Fruit fly (Drosophila melanogaster) whole organism, embryonic: Measurements from ENCODE around the gene CG14511.

ENCODE experiments used
- Antp ChIP-seq: fragments of 200-800 bp; sonication (Bioruptor generic); optimal IDR thresholded peaks from 3 replicates; lab custom pipeline; 2016; ENCODE audit warnings: missing biosample characterization, missing genetic modification characterization
- Atf-2 ChIP-seq: fragments of 200-800 bp; sonication (Bioruptor generic); optimal IDR thresholded peaks from 2 replicates; lab custom pipeline; 2016; ENCODE audit warnings: missing biosample characterization, missing genetic modification characterization
- Bdp1 ChIP-seq: fragments of 200-800 bp; sonication (Bioruptor generic); optimal IDR thresholded peaks from 3 replicates; lab custom pipeline; 2016; ENCODE audit warnings: missing biosample characterization, missing genetic modification characterization
- CG10565 ChIP-seq: fragments of 200-800 bp; sonication (Bioruptor generic); optimal IDR thresholded peaks from 3 replicates; lab custom pipeline; 2016; ENCODE audit warnings: missing biosample characterization, mild to moderate bottlenecking, missing genetic modification characterization
- CG10654 ChIP-seq: fragments of 200-800 bp; sonication (Bioruptor generic); optimal IDR thresholded peaks from 2 replicates; lab custom pipeline; 2016; ENCODE audit warnings: missing biosample characterization, missing genetic modification characterization
- CG11093 ChIP-seq: fragments of 200-800 bp; sonication (Bioruptor generic); IDR thresholded peaks from 3 replicates; pipeline ENCODE4 v1.3.6; 2022; ENCODE audit warnings: missing biosample characterization, missing genetic modification characterization
- CG11723 ChIP-seq: fragments of 200-800 bp; sonication (Bioruptor generic); optimal IDR thresholded peaks from 2 replicates; lab custom pipeline; 2017; ENCODE audit warnings: missing biosample characterization, mild to moderate bottlenecking, missing genetic modification characterization
- CG12071 ChIP-seq: fragments of 200-800 bp; sonication (Bioruptor generic); optimal IDR thresholded peaks from 3 replicates; lab custom pipeline; 2018; ENCODE audit warnings: missing biosample characterization, mild to moderate bottlenecking, missing genetic modification characterization
- CG12744 ChIP-seq: fragments of 200-800 bp; sonication (Bioruptor generic); optimal IDR thresholded peaks from 2 replicates; lab custom pipeline; 2016; ENCODE audit warnings: missing biosample characterization, missing genetic modification characterization
- CG13894 ChIP-seq: fragments of 200-800 bp; sonication (Bioruptor generic); optimal IDR thresholded peaks from 3 replicates; lab custom pipeline; 2018; ENCODE audit warnings: missing biosample characterization, mild to moderate bottlenecking, missing genetic modification characterization, moderate library complexity
- CG14667 ChIP-seq: fragments of 200-800 bp; sonication (Bioruptor generic); IDR thresholded peaks from 2 replicates; pipeline ENCODE4 v1.3.6; 2022; ENCODE audit warnings: missing biosample characterization, missing genetic modification characterization
- CG1603 ChIP-seq: fragments of 200-800 bp; sonication (Bioruptor generic); optimal IDR thresholded peaks from 2 replicates; lab custom pipeline; 2019; ENCODE audit warnings: missing biosample characterization, mild to moderate bottlenecking, missing genetic modification characterization, moderate library complexity
- CG16779 ChIP-seq: fragments of 200-800 bp; sonication (Bioruptor generic); IDR thresholded peaks from 2 replicates; pipeline ENCODE4 v1.3.6; 2022; ENCODE audit warnings: missing biosample characterization, missing genetic modification characterization
- CG18262 ChIP-seq: fragments of 200-800 bp; optimal IDR thresholded peaks from 3 replicates; lab custom pipeline; 2019; ENCODE audit warnings: missing biosample characterization, mild to moderate bottlenecking, missing genetic modification characterization, moderate library complexity
- CG4854 ChIP-seq: fragments of 200-800 bp; sonication (Bioruptor generic); optimal IDR thresholded peaks from 2 replicates; lab custom pipeline; 2016; ENCODE audit warnings: missing biosample characterization, missing genetic modification characterization, inconsistent platforms
- CG5180 ChIP-seq: fragments of 200-800 bp; sonication (Bioruptor generic); optimal IDR thresholded peaks from 3 replicates; lab custom pipeline; 2017; ENCODE audit warnings: missing biosample characterization, missing genetic modification characterization, mild to moderate bottlenecking, moderate library complexity, missing genetic modification reagents
- CG6683 ChIP-seq: fragments of 200-800 bp; sonication (Bioruptor generic); optimal IDR thresholded peaks from 2 replicates; lab custom pipeline; 2017; ENCODE audit warnings: missing biosample characterization, mild to moderate bottlenecking, missing genetic modification characterization, missing genetic modification reagents
- CG6689 ChIP-seq: fragments of 200-800 bp; sonication (Bioruptor generic); IDR thresholded peaks from 2 replicates; pipeline ENCODE4 v1.3.6; 2022; ENCODE audit warnings: missing biosample characterization, missing genetic modification characterization
- CG7963 ChIP-seq: fragments of 200-800 bp; sonication (Bioruptor generic); IDR thresholded peaks from 3 replicates; pipeline ENCODE4 v1.3.6; 2022; ENCODE audit warnings: missing biosample characterization, missing genetic modification characterization; ENCODE audit not compliant: partially characterized antibody
- CG8089 ChIP-seq: fragments of 200-800 bp; sonication (Bioruptor generic); optimal IDR thresholded peaks from 3 replicates; lab custom pipeline; 2016; ENCODE audit warnings: missing biosample characterization, missing genetic modification characterization
- CG8290 ChIP-seq, 3 experiments: fragments of 200-800 bp; sonication (Bioruptor generic); optimal IDR thresholded peaks; 2 replicates each; lab custom pipeline; 2016 to 2019; ENCODE audit warnings: missing biosample characterization in 3 of 3, missing genetic modification characterization in 3 of 3, mild to moderate bottlenecking in 2 of 3, moderate library complexity in 1 of 3
- CG8478 ChIP-seq: fragments of >200 bp; optimal IDR thresholded peaks from 2 replicates; lab custom pipeline; 2018
- Drgx ChIP-seq: fragments of 200-800 bp; sonication (Bioruptor generic); IDR thresholded peaks from 2 replicates; pipeline ENCODE4 v1.3.6; 2022; ENCODE audit warnings: missing biosample characterization, missing genetic modification characterization
- HLH3B ChIP-seq: fragments of 200-800 bp; sonication (Bioruptor generic); IDR thresholded peaks from 2 replicates; pipeline ENCODE4 v1.3.6; 2022; ENCODE audit warnings: missing biosample characterization, missing genetic modification characterization
- HmgZ ChIP-seq: fragments of 200-800 bp; sonication (Bioruptor generic); optimal IDR thresholded peaks from 2 replicates; lab custom pipeline; 2018; ENCODE audit warnings: missing biosample characterization, mild to moderate bottlenecking, missing genetic modification characterization
- Hmr ChIP-seq: fragments of 200-800 bp; sonication (Bioruptor generic); optimal IDR thresholded peaks from 3 replicates; lab custom pipeline; 2017; ENCODE audit warnings: mild to moderate bottlenecking, missing biosample characterization, missing genetic modification reagents, missing genetic modification characterization
- Jarid2 ChIP-seq: fragments of 200-800 bp; sonication (Bioruptor generic); optimal IDR thresholded peaks from 3 replicates; lab custom pipeline; 2017; ENCODE audit warnings: mild to moderate bottlenecking, missing biosample characterization, missing genetic modification reagents, missing genetic modification characterization
- Kr ChIP-seq: fragments of 200-800 bp; sonication (Bioruptor generic); optimal IDR thresholded peaks from 2 replicates; lab custom pipeline; 2017; ENCODE audit warnings: missing biosample characterization, mild to moderate bottlenecking, missing genetic modification characterization
- MTF-1 ChIP-seq: fragments of 200-800 bp; sonication (Bioruptor generic); optimal IDR thresholded peaks from 2 replicates; lab custom pipeline; 2018; ENCODE audit warnings: missing biosample characterization, mild to moderate bottlenecking, missing genetic modification characterization, borderline replicate concordance
- Myb ChIP-seq: fragments of 200-800 bp; sonication (Bioruptor generic); optimal IDR thresholded peaks from 2 replicates; lab custom pipeline; 2016; ENCODE audit warnings: missing biosample characterization, missing genetic modification characterization
- Neu2 ChIP-seq: fragments of 200-800 bp; sonication (Bioruptor generic); optimal IDR thresholded peaks from 3 replicates; lab custom pipeline; 2016; ENCODE audit warnings: missing biosample characterization, missing genetic modification characterization, borderline replicate concordance
- Ravus ChIP-seq: fragments of 200-800 bp; sonication (Bioruptor generic); IDR thresholded peaks from 2 replicates; pipeline ENCODE4 v1.3.6; 2022; ENCODE audit warnings: missing biosample characterization, missing genetic modification characterization
- Rfx ChIP-seq: fragments of 200-800 bp; sonication (Bioruptor generic); IDR thresholded peaks from 2 replicates; pipeline ENCODE4 v1.3.6; 2022; ENCODE audit warnings: missing biosample characterization, missing genetic modification characterization
- Rx ChIP-seq: fragments of 200-800 bp; sonication (Bioruptor generic); IDR thresholded peaks from 2 replicates; pipeline ENCODE4 v1.3.6; 2022; ENCODE audit warnings: missing biosample characterization, missing genetic modification characterization
- Sry-δ ChIP-seq: fragments of 200-800 bp; sonication (Bioruptor generic); optimal IDR thresholded peaks from 2 replicates; lab custom pipeline; 2016; ENCODE audit warnings: missing biosample characterization, missing genetic modification characterization
- TFAM ChIP-seq: fragments of 200-800 bp; sonication (Bioruptor generic); optimal IDR thresholded peaks from 2 replicates; lab custom pipeline; 2017; ENCODE audit warnings: missing biosample characterization, missing genetic modification characterization, inconsistent platforms
- abd-A ChIP-seq: fragments of 200-800 bp; sonication (Bioruptor generic); optimal IDR thresholded peaks from 3 replicates; lab custom pipeline; 2019; ENCODE audit warnings: missing biosample characterization, mild to moderate bottlenecking, missing genetic modification characterization, moderate library complexity
- br ChIP-seq: fragments of >200 bp; optimal IDR thresholded peaks from 2 replicates; lab custom pipeline; 2017
- chinmo ChIP-seq: fragments of 200-800 bp; sonication (Bioruptor generic); IDR thresholded peaks from 4 replicates; pipeline ENCODE4 v1.3.6; 2022; ENCODE audit warnings: missing biosample characterization, missing genetic modification characterization; ENCODE audit not compliant: partially characterized antibody
- chm ChIP-seq: fragments of 200-800 bp; sonication (Bioruptor generic); IDR thresholded peaks from 2 replicates; pipeline ENCODE4 v1.3.6; 2022; ENCODE audit warnings: missing biosample characterization, missing genetic modification characterization
- fd64A ChIP-seq: fragments of 200-800 bp; sonication (Bioruptor generic); optimal IDR thresholded peaks from 3 replicates; lab custom pipeline; 2018; ENCODE audit warnings: missing biosample characterization, mild to moderate bottlenecking, missing genetic modification characterization
- gt ChIP-seq: fragments of 200-800 bp; sonication (Bioruptor generic); IDR thresholded peaks from 2 replicates; pipeline ENCODE4 v1.3.6; 2022; ENCODE audit warnings: missing biosample characterization, missing genetic modification characterization
- jing ChIP-seq: fragments of 200-800 bp; sonication (Bioruptor generic); optimal IDR thresholded peaks from 2 replicates; lab custom pipeline; 2018; ENCODE audit warnings: missing biosample characterization, mild to moderate bottlenecking, missing genetic modification characterization
- lmd ChIP-seq: fragments of 200-800 bp; sonication (Bioruptor generic); IDR thresholded peaks from 2 replicates; pipeline ENCODE4 v1.3.6; 2022; ENCODE audit warnings: missing biosample characterization, missing genetic modification characterization
- luna ChIP-seq: fragments of 200-800 bp; sonication (Bioruptor generic); optimal IDR thresholded peaks from 2 replicates; lab custom pipeline; 2016; ENCODE audit warnings: missing biosample characterization, missing genetic modification characterization
- nerfin-2 ChIP-seq: fragments of 200-800 bp; sonication (Bioruptor generic); IDR thresholded peaks from 2 replicates; pipeline ENCODE4 v1.3.6; 2022; ENCODE audit warnings: missing biosample characterization, missing genetic modification characterization; ENCODE audit not compliant: partially characterized antibody
- p53 ChIP-seq: fragments of 200-800 bp; sonication (Bioruptor generic); optimal IDR thresholded peaks from 2 replicates; lab custom pipeline; 2016; ENCODE audit warnings: missing biosample characterization, missing genetic modification characterization
- phol ChIP-seq: fragments of 200-800 bp; sonication (Bioruptor generic); optimal IDR thresholded peaks from 3 replicates; lab custom pipeline; 2018; ENCODE audit warnings: missing biosample characterization, mild to moderate bottlenecking, missing genetic modification characterization, moderate library complexity
- shn ChIP-seq: fragments of 200-800 bp; sonication (Bioruptor generic); optimal IDR thresholded peaks from 3 replicates; lab custom pipeline; 2016; ENCODE audit warnings: missing biosample characterization, missing genetic modification characterization

Gene CG14511

dm6 chr3R:29112398-29113150 is 34.1 kb downstream of the CG14511 start, which contains the start of the genes alpha-Man-Ib and Pdhb (continued):
- TF ChIP-seq CG6689 (GFP tag; lab: Robert Waterston, UW), result peak; percentile 76
- TF ChIP-seq nerfin-2 (GFP tag; lab: Robert Waterston, UW), result no peak
- TF ChIP-seq CG14667 (GFP tag; lab: Robert Waterston, UW), result peak; percentile 80
- TF ChIP-seq HmgZ (tag; lab: Kevin White, UChicago), result peak; percentile 75
- 0 out of 4 replicates have a peak, but pooled peaks have one; percentile 38 for TF ChIP-seq chinmo
- TF ChIP-seq Myb (GFP tag; lab: Kevin White, UChicago), result peak; percentile 40
- no peak for TF ChIP-seq Neu2 (GFP tag; lab: Kevin White, UChicago)
- no peak for TF ChIP-seq abd-A (tag; lab: Kevin White, UChicago)
- TF ChIP-seq Kr, result no peak
- no peak for TF ChIP-seq CG12744 (GFP tag; lab: Kevin White, UChicago)
- peak; percentile 63; the same call in 1 of the 3 replicates for TF ChIP-seq CG11093 (GFP tag; lab: Robert Waterston, UW)
- no peak for TF ChIP-seq CG13894 (tag; lab: Kevin White, UChicago)
- TF ChIP-seq jing (GFP tag; lab: Kevin White, UChicago), result no peak
- peak; percentile 64 for TF ChIP-seq CG8290 (GFP tag; optimal IDR thresholded peaks at IDR 0.05; lab: Kevin White, UChicago)
- TF ChIP-seq CG8290 (tag; optimal IDR thresholded peaks at IDR 0.05; lab: Kevin White, UChicago), result peak in 1 of 2 experiments; percentile 52
- 0 out of 2 replicates have a peak, but pooled peaks have one; percentile 34 for TF ChIP-seq chm (GFP tag; lab: Robert Waterston, UW)
- peak; percentile 76 for TF ChIP-seq CG18262 (tag; lab: Kevin White, UChicago)
- TF ChIP-seq CG5180, result no peak
- no peak for TF ChIP-seq CG4854 (GFP tag; lab: Kevin White, UChicago)
- TF ChIP-seq Rfx (GFP tag; lab: Robert Waterston, UW), result peak; percentile 92
- peak; percentile 24 for TF ChIP-seq CG11723
- TF ChIP-seq gt (GFP tag; lab: Robert Waterston, UW), result peak; percentile 32; the same call in 1 of the 2 replicates
- peak; percentile 58 for TF ChIP-seq Jarid2 (GFP tag; lab: Kevin White, UChicago)
- peak; percentile 64; the same call in 1 of the 2 replicates for TF ChIP-seq CG16779 (GFP tag; lab: Robert Waterston, UW)
- TF ChIP-seq p53, result no peak
- peak; percentile 64 for TF ChIP-seq Sry-δ (GFP tag; lab: Kevin White, UChicago)
- TF ChIP-seq TFAM (GFP tag; lab: Kevin White, UChicago), result no peak
- no peak for TF ChIP-seq CG10565
- TF ChIP-seq MTF-1, result peak; percentile 48
- peak; percentile 45; the same call in 1 of the 2 replicates for TF ChIP-seq Drgx (GFP tag; lab: Robert Waterston, UW)
- no peak for TF ChIP-seq CG8478 (lab: Kevin White, UChicago)
- peak; percentile 70; the same call in 1 of the 2 replicates for TF ChIP-seq HLH3B
- no peak for TF ChIP-seq Atf-2 (GFP tag; lab: Kevin White, UChicago)
- no peak for TF ChIP-seq CG12071 (GFP tag; lab: Kevin White, UChicago)
- no peak for TF ChIP-seq fd64A (GFP tag; lab: Kevin White, UChicago)
- peak; percentile 73 for TF ChIP-seq CG10654 (GFP tag; lab: Kevin White, UChicago)
- TF ChIP-seq Antp, result peak; percentile 56
- no peak for TF ChIP-seq Ravus
- peak; percentile 44 for TF ChIP-seq Rx (GFP tag; lab: Robert Waterston, UW)
- peak; percentile 56 for TF ChIP-seq CG1603 (tag; lab: Kevin White, UChicago)
- TF ChIP-seq CG7963 (GFP tag; lab: Robert Waterston, UW), result no peak
- no peak for TF ChIP-seq Bdp1 (GFP tag; lab: Kevin White, UChicago)
- TF ChIP-seq CG6683, result peak; percentile 42
- TF ChIP-seq phol (tag; lab: Kevin White, UChicago), result peak; percentile 93
- peak; percentile 29 for TF ChIP-seq shn (GFP tag; lab: Kevin White, UChicago)
- peak; percentile 80 for TF ChIP-seq Hmr (GFP tag; lab: Kevin White, UChicago)
- TF ChIP-seq CG8089 (GFP tag; lab: Kevin White, UChicago), result no peak
- no peak for TF ChIP-seq br (lab: Kevin White, UChicago)
- TF ChIP-seq luna (GFP tag; lab: Kevin White, UChicago), result no peak
- TF ChIP-seq lmd (GFP tag; lab: Robert Waterston, UW), result peak; percentile 82
